Worm (Caenorhabditis elegans) whole organism, early embryonic: Measurements from ENCODE around the gene aptf-3.

Experiments
- B0310.2 ChIP-seq: sonication (generic microtip); optimal IDR thresholded peaks from 2 replicates; lab custom pipeline; 2016; ENCODE audit warnings: mild to moderate bottlenecking, missing genetic modification characterization, missing compliant biosample characterization
- F13C5.2 ChIP-seq: sonication (generic microtip); optimal IDR thresholded peaks from 2 replicates; lab custom pipeline; 2017; ENCODE audit warnings: mild to moderate bottlenecking, missing genetic modification characterization, inconsistent platforms, missing compliant biosample characterization
- aly-1 ChIP-seq: sonication (generic microtip); optimal IDR thresholded peaks from 2 replicates; lab custom pipeline; 2016; ENCODE audit warnings: missing genetic modification characterization, missing compliant biosample characterization
- ama-1 ChIP-seq: fragments of 150-350 bp; optimal IDR thresholded peaks from 2 replicates; lab custom pipeline; 2014
- ceh-13 ChIP-seq: fragments of 200-800 bp; sonication (Bioruptor generic); optimal IDR thresholded peaks from 2 replicates; lab custom pipeline; 2018; ENCODE audit warnings: mild to moderate bottlenecking, missing genetic modification characterization, missing compliant biosample characterization
- ceh-36 ChIP-seq: sonication (generic microtip); optimal IDR thresholded peaks from 2 replicates; lab custom pipeline; 2016; ENCODE audit warnings: missing genetic modification characterization, inconsistent platforms, missing compliant biosample characterization
- ets-7 ChIP-seq: sonication (generic microtip); optimal IDR thresholded peaks from 2 replicates; lab custom pipeline; 2016; ENCODE audit warnings: missing genotype, missing genetic modification characterization, missing compliant biosample characterization
- flt-1 ChIP-seq: fragments of 200-800 bp; sonication (Bioruptor generic); IDR thresholded peaks from 2 replicates; pipeline ENCODE4 v1.3.6; 2022; ENCODE audit warnings: missing genetic modification characterization, missing compliant biosample characterization
- hmbx-1 ChIP-seq: sonication (generic microtip); optimal IDR thresholded peaks from 2 replicates; lab custom pipeline; 2016; ENCODE audit warnings: mild to moderate bottlenecking, missing genetic modification characterization, missing compliant biosample characterization
- hmg-4 ChIP-seq: fragments of 200-800 bp; sonication (Bioruptor generic); optimal IDR thresholded peaks from 2 replicates; lab custom pipeline; 2018; ENCODE audit warnings: mild to moderate bottlenecking, missing genetic modification characterization, missing compliant biosample characterization
- hnd-1 ChIP-seq: sonication (generic microtip); optimal IDR thresholded peaks from 2 replicates; lab custom pipeline; 2016; ENCODE audit warnings: missing genetic modification characterization, missing compliant biosample characterization
- pes-1 ChIP-seq: fragments of 200-800 bp; sonication (Bioruptor generic); IDR thresholded peaks from 2 replicates; pipeline ENCODE4 v1.3.6; 2022; ENCODE audit warnings: missing genetic modification reagents, missing genetic modification characterization, missing compliant biosample characterization
- scrt-1 ChIP-seq: fragments of 200-800 bp; sonication (Bioruptor generic); IDR thresholded peaks from 2 replicates; pipeline ENCODE4 v1.3.6; 2022; ENCODE audit warnings: missing genetic modification characterization, missing compliant biosample characterization
- sea-1 ChIP-seq: fragments of 200-800 bp; sonication (Bioruptor generic); conservative IDR thresholded peaks from 2 replicates; pipeline ENCODE4 v1.3.6; 2022; ENCODE audit warnings: missing genetic modification characterization, missing compliant biosample characterization
- tbx-11 ChIP-seq: fragments of 200-800 bp; sonication (Bioruptor generic); IDR thresholded peaks from 2 replicates; pipeline ENCODE4 v1.3.6; 2022; ENCODE audit warnings: missing genetic modification characterization, missing compliant biosample characterization
- tbx-37 ChIP-seq: fragments of 200-800 bp; sonication (Bioruptor generic); conservative IDR thresholded peaks from 2 replicates; pipeline ENCODE4 v1.3.6; 2022; ENCODE audit warnings: missing genetic modification reagents, missing genetic modification characterization, missing compliant biosample characterization
- tra-4 ChIP-seq: sonication (generic microtip); optimal IDR thresholded peaks from 2 replicates; lab custom pipeline; 2017; ENCODE audit warnings: missing genetic modification characterization, missing compliant biosample characterization

aptf-3 gene

DNA sequence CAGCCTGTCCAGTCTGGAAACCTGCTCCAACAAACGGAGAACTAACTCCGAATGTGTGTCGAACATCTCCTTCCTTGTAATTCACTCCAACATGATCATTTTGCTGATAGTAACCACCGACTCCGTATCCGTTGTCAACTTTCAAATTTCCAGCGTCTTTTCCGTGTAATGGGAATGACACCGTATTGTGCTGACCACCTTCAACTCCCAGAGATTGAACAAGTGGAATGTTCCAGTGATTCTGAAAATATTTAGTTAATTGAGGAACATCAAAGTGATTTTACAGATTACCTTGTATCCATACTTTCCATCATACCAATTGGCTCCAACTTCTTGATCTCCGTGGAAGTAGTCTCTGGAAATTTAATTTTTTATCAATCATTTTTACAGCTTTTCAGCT is 33.9 kb downstream of the aptf-3 start:
- TF ChIP-seq ceh-36 = no peak
- no peak for TF ChIP-seq tbx-37
- no peak for TF ChIP-seq sea-1 (GFP tag; lab: Robert Waterston, UW)
- no peak for TF ChIP-seq scrt-1 (GFP tag; lab: Robert Waterston, UW)
- TF ChIP-seq tbx-11 = no peak
- TF ChIP-seq ceh-13 (GFP tag; lab: Kevin White, UChicago) = no peak
- TF ChIP-seq F13C5.2 (tag; lab: Kevin White, UChicago) = no peak
- TF ChIP-seq ets-7 (tag; lab: Kevin White, UChicago) = no peak

DNA sequence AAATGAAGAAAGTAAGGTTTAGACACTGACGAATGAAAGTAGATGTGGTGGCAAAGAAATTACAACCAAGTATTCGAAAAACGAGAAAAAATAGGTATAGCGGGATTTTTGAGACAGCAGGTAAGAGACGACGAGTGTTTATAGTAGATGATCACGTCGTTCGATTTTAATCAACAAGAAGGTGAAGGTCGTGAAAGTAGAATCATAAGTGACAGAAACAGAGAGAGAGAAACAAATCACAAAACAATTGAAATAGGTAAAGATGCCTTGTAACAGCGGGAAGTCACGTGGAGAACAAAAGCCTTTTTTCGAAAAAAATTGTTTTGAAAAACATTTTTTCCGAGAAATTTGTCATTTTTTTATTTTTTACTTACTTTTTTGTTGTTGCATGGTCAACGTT is 36.1 kb downstream of the aptf-3 start, which contains the start of gene T22C8.6:
Gene T22C8.6, minus strand, starts transcription at position 194 of the 400 bp plus-strand sequence.
- TF ChIP-seq hmbx-1 (tag; lab: Kevin White, UChicago) = no peak
- TF ChIP-seq hnd-1 (tag; lab: Kevin White, UChicago) = no peak
- TF ChIP-seq flt-1 (GFP tag; lab: Robert Waterston, UW) = no peak
- TF ChIP-seq ceh-36 = no peak
- no peak for TF ChIP-seq ets-7 (tag; lab: Kevin White, UChicago)
- TF ChIP-seq aly-1 (tag; lab: Kevin White, UChicago) = no peak
- no peak for TF ChIP-seq scrt-1 (GFP tag; lab: Robert Waterston, UW)
- no peak for TF ChIP-seq ama-1 (lab: Kevin White, UChicago)
- TF ChIP-seq hmg-4 (GFP tag; lab: Kevin White, UChicago) = no peak
- TF ChIP-seq tra-4 = no peak
- no peak for TF ChIP-seq pes-1 (GFP tag; lab: Robert Waterston, UW)
- no peak for TF ChIP-seq tbx-37

DNA sequence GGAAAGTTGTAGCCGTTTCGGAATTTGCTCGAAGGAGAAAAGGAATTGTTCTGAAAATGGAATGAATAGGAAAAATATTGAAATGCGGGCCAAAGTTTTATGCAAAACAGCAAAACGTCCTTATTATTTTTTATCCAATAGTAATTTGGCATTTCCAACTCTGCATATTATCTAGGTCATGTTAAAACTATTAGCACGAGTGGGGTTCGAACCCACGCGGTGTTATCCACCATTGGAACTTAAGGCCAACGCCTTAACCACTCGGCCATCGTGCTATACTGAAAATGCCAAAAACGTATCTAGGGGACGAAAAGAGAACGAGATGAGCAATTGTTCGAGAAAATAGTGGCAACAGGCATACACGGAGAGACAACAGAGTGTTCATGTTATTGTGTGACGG is 37.8 kb downstream of the aptf-3 start:
- no peak for TF ChIP-seq tra-4
- TF ChIP-seq ets-7 (tag; lab: Kevin White, UChicago) = no peak
- TF ChIP-seq pes-1 (GFP tag; lab: Robert Waterston, UW) = no peak
- no peak for TF ChIP-seq ama-1 (lab: Kevin White, UChicago)
- TF ChIP-seq scrt-1 (GFP tag; lab: Robert Waterston, UW) = no peak
- TF ChIP-seq sea-1 (GFP tag; lab: Robert Waterston, UW) = no peak
- no peak for TF ChIP-seq flt-1 (GFP tag; lab: Robert Waterston, UW)
- TF ChIP-seq tbx-37 = no peak
- no peak for TF ChIP-seq F13C5.2 (tag; lab: Kevin White, UChicago)
- TF ChIP-seq tbx-11 = no peak
- TF ChIP-seq hmg-4 (GFP tag; lab: Kevin White, UChicago) = no peak
- no peak for TF ChIP-seq aly-1 (tag; lab: Kevin White, UChicago)
- TF ChIP-seq hnd-1 (tag; lab: Kevin White, UChicago) = no peak
- no peak for TF ChIP-seq ceh-36
- TF ChIP-seq hmbx-1 (tag; lab: Kevin White, UChicago) = no peak
- TF ChIP-seq B0310.2 (tag; lab: Kevin White, UChicago) = no peak
- no peak for TF ChIP-seq ceh-13 (GFP tag; lab: Kevin White, UChicago)

DNA sequence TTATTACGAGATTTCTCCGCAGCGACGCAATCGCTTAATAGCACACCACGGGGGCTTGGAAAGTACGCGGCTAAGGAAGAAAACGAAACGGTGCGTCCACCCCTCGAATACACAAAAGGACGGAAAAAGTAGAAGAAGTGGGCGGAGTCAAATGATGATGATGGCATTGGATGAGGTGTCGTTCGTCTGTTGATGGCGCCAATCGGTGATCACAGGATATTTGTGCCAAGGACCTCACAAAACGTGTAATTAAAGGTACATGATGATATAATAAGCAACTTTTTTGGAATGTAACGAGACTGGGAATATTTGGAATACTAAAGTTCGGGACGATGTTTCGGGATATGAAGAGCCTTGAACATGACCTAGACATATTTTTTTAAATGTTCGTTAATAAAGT is 40.4 kb downstream of the aptf-3 start, which contains the start of gene cutl-12:
Gene cutl-12, minus strand, starts transcription at position 101 of the 400 bp plus-strand sequence.
- no peak for TF ChIP-seq ceh-36
- TF ChIP-seq scrt-1 (GFP tag; lab: Robert Waterston, UW) = no peak
- TF ChIP-seq aly-1 (tag; lab: Kevin White, UChicago) = no peak
- TF ChIP-seq ceh-13 (GFP tag; lab: Kevin White, UChicago) = no peak
- TF ChIP-seq hmg-4 (GFP tag; lab: Kevin White, UChicago) = no peak
- TF ChIP-seq ama-1 (lab: Kevin White, UChicago) = no peak
- no peak for TF ChIP-seq B0310.2 (tag; lab: Kevin White, UChicago)
- TF ChIP-seq tbx-11 = no peak
- no peak for TF ChIP-seq hnd-1 (tag; lab: Kevin White, UChicago)
- no peak for TF ChIP-seq hmbx-1 (tag; lab: Kevin White, UChicago)
- TF ChIP-seq F13C5.2 (tag; lab: Kevin White, UChicago) = no peak
- no peak for TF ChIP-seq tra-4
- TF ChIP-seq pes-1 (GFP tag; lab: Robert Waterston, UW) = no peak
- TF ChIP-seq flt-1 (GFP tag; lab: Robert Waterston, UW) = no peak
- no peak for TF ChIP-seq sea-1 (GFP tag; lab: Robert Waterston, UW)
- TF ChIP-seq ets-7 (tag; lab: Kevin White, UChicago) = no peak

DNA sequence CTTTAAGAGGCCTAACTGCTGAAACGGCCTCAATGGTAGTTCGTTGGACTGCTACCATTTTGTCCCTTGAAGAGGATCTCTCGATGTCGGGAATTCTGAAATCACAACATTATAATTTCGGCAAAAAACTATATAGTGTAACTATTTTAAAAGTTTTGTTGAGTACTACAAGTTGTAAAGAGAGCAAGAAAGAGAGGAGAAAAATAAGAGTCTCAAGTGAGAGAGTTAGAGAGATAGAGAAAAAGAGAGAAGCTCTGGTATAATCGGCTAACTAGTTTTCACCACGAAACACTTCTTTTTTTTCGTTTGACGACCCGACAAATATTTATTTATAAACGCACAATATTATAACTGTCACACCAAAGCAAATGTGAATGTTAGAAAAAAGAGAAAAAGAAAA is 43.6 kb downstream of the aptf-3 start, which contains the start of gene vab-9:
Gene vab-9, minus strand, starts transcription at position 101 of the 400 bp plus-strand sequence.
- no peak for TF ChIP-seq flt-1 (GFP tag; lab: Robert Waterston, UW)
- no peak for TF ChIP-seq ceh-13 (GFP tag; lab: Kevin White, UChicago)
- no peak for TF ChIP-seq tbx-37
- no peak for TF ChIP-seq aly-1 (tag; lab: Kevin White, UChicago)
- no peak for TF ChIP-seq ama-1 (lab: Kevin White, UChicago)
- TF ChIP-seq pes-1 (GFP tag; lab: Robert Waterston, UW) = no peak
- no peak for TF ChIP-seq hmg-4 (GFP tag; lab: Kevin White, UChicago)
- no peak for TF ChIP-seq B0310.2 (tag; lab: Kevin White, UChicago)
- no peak for TF ChIP-seq tbx-11
- no peak for TF ChIP-seq sea-1 (GFP tag; lab: Robert Waterston, UW)

DNA sequence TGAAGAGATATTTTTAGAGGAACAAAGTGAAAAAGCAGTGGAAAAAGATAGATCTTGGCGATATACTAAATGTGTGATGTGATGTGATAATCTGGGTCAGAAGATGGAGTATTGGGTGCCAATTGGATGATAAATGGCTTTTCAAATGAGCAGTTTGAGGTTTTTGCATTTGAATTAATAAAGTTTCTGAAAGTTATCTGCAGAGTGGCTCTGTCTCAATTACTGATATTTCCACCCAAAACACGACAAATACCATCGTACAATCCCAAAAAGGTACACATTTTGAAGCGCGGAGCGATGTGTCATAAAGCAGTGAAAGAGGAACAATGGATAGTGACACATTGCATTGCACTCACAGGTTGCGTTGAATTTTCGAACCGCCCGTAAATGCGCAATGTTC is 45.6 kb downstream of the aptf-3 start:
- no peak for TF ChIP-seq ceh-36
- TF ChIP-seq tbx-11 = no peak
- TF ChIP-seq pes-1 (GFP tag; lab: Robert Waterston, UW) = no peak
- no peak for TF ChIP-seq scrt-1 (GFP tag; lab: Robert Waterston, UW)
- TF ChIP-seq tra-4 = no peak
- no peak for TF ChIP-seq ama-1 (lab: Kevin White, UChicago)
- TF ChIP-seq aly-1 (tag; lab: Kevin White, UChicago) = no peak
- no peak for TF ChIP-seq ceh-13 (GFP tag; lab: Kevin White, UChicago)
- TF ChIP-seq hmg-4 (GFP tag; lab: Kevin White, UChicago) = no peak
- no peak for TF ChIP-seq B0310.2 (tag; lab: Kevin White, UChicago)
- TF ChIP-seq hmbx-1 (tag; lab: Kevin White, UChicago) = no peak

DNA sequence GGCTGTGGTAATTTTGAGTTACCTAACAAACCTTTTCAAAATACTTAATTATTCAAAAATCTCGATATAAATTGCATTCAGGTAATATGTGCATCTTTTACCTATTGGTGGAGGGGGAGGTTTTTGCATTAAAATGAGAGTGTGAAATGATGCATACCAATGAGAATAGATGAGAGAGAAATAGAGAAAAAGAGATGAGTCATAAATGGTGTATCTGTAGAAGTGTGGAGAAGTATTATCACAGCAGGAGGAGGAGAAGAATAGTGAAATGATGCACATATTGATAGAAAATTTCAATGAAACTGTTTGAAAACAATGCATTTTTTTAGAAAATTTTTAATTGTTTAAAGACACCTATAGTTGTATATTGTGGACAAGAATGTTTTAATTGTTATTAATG is 46.5 kb downstream of the aptf-3 start:
- TF ChIP-seq hmg-4 (GFP tag; lab: Kevin White, UChicago) (no peak), sea-1 (GFP tag; lab: Robert Waterston, UW) (no peak), scrt-1 (GFP tag; lab: Robert Waterston, UW) (no peak), ceh-36 (no peak)
